Worm (Caenorhabditis elegans) whole organism, young adult: ENCODE results near the gene crn-2.

Experiments used
- B0019.2 ChIP-seq: fragments of 200-800 bp; sonication (Bioruptor generic); conservative IDR thresholded peaks from 2 replicates; pipeline ENCODE4 v1.3.6; 2022; ENCODE audit warnings: missing genetic modification reagents, missing genetic modification characterization, missing compliant biosample characterization
- B0035.1 ChIP-seq: sonication (generic microtip); optimal IDR thresholded peaks from 2 replicates; lab custom pipeline; 2016; ENCODE audit warnings: missing genetic modification characterization, mild to moderate bottlenecking, missing compliant biosample characterization, missing genotype, missing genetic modification reagents
- C06A6.2 ChIP-seq: fragments of 200-800 bp; sonication (Bioruptor generic); conservative IDR thresholded peaks from 2 replicates; pipeline ENCODE4 v1.3.6; 2022; ENCODE audit warnings: missing genetic modification characterization, missing compliant biosample characterization
- C17E4.6 ChIP-seq: fragments of 200-800 bp; sonication (Bioruptor generic); IDR thresholded peaks from 2 replicates; pipeline ENCODE4 v1.3.6; 2022; ENCODE audit warnings: missing genetic modification reagents, missing genetic modification characterization, missing compliant biosample characterization
- F33H1.4 ChIP-seq: fragments of 200-800 bp; sonication (Bioruptor generic); IDR thresholded peaks from 2 replicates; pipeline ENCODE4 v1.3.6; 2022; ENCODE audit warnings: missing genetic modification reagents, missing genetic modification characterization, missing compliant biosample characterization
- F49E8.2 ChIP-seq: sonication (generic microtip); optimal IDR thresholded peaks from 3 replicates; lab custom pipeline; 2017; ENCODE audit warnings: missing genetic modification characterization, mild to moderate bottlenecking, missing compliant biosample characterization, antibody characterized with exemption, moderate library complexity; ENCODE audit not compliant: insufficient read depth
- F57C9.4 ChIP-seq: sonication (generic microtip); optimal IDR thresholded peaks from 2 replicates; lab custom pipeline; 2017; ENCODE audit warnings: mild to moderate bottlenecking, missing genetic modification characterization, missing compliant biosample characterization
- K12H6.12 ChIP-seq: fragments of 200-800 bp; sonication (Bioruptor generic); optimal IDR thresholded peaks from 2 replicates; lab custom pipeline; 2018; ENCODE audit warnings: mild to moderate bottlenecking, missing genetic modification characterization, missing compliant biosample characterization
- T26A5.8 ChIP-seq: sonication (generic microtip); optimal IDR thresholded peaks from 2 replicates; lab custom pipeline; 2016; ENCODE audit warnings: missing genetic modification characterization, missing compliant biosample characterization
- Y56A3A.18 ChIP-seq: fragments of 200-800 bp; sonication (Bioruptor generic); IDR thresholded peaks from 2 replicates; pipeline ENCODE4 v1.3.6; 2022; ENCODE audit warnings: missing genetic modification reagents, missing genetic modification characterization, missing compliant biosample characterization
- ZK185.1 ChIP-seq: sonication (generic microtip); optimal IDR thresholded peaks from 2 replicates; lab custom pipeline; 2016; ENCODE audit warnings: mild to moderate bottlenecking, missing genetic modification characterization, missing compliant biosample characterization; ENCODE audit not compliant: poor library complexity, severe bottlenecking
- ama-1 ChIP-seq, 3 experiments: fragments of 150-350 bp in 1 of 3; sonication (generic microtip) in 2 of 3; optimal IDR thresholded peaks; 2 replicates each; lab custom pipeline; 2014 to 2018; ENCODE audit warnings: missing biosample characterization in 2 of 3, missing genetic modification characterization in 2 of 3, missing genetic modification reagents in 2 of 3
- aptf-2 ChIP-seq: fragments of 200-800 bp; sonication (Bioruptor generic); conservative IDR thresholded peaks from 2 replicates; pipeline ENCODE4 v1.3.6; 2022; ENCODE audit warnings: missing genetic modification reagents, missing genetic modification characterization, missing compliant biosample characterization
- aptf-3 ChIP-seq: fragments of 200-800 bp; sonication (Bioruptor generic); IDR thresholded peaks from 2 replicates; pipeline ENCODE4 v1.3.6; 2022; ENCODE audit warnings: missing genetic modification characterization, missing compliant biosample characterization
- attf-3 ChIP-seq: fragments of 200-800 bp; sonication (Bioruptor generic); conservative IDR thresholded peaks from 2 replicates; pipeline ENCODE4 v1.3.6; 2022; ENCODE audit warnings: missing genetic modification reagents, missing genetic modification characterization, missing compliant biosample characterization
- attf-5 ChIP-seq: fragments of 200-800 bp; sonication (Bioruptor generic); optimal IDR thresholded peaks from 2 replicates; lab custom pipeline; 2018; ENCODE audit warnings: mild to moderate bottlenecking, missing genetic modification characterization, missing compliant biosample characterization
- attf-6 ChIP-seq: fragments of 200-800 bp; sonication (Bioruptor generic); IDR thresholded peaks from 2 replicates; pipeline ENCODE4 v1.3.6; 2022; ENCODE audit warnings: missing genetic modification reagents, missing genetic modification characterization, missing compliant biosample characterization
- cebp-1 ChIP-seq, 2 experiments: fragments of 200-800 bp in 1 of 2; sonication (Bioruptor generic) in 1 of 2; sonication (generic microtip) in 1 of 2; IDR thresholded peaks in 1 of 2; optimal IDR thresholded peaks in 1 of 2; 2 replicates each; pipeline versions ENCODE4 v1.3.6 to Lab custom; 2017 to 2022; ENCODE audit warnings: missing compliant biosample characterization in 2 of 2, missing genetic modification characterization in 2 of 2, mild to moderate bottlenecking in 1 of 2, missing genetic modification reagents in 1 of 2, moderate library complexity in 1 of 2
- ceh-27 ChIP-seq: fragments of 200-800 bp; sonication (Bioruptor generic); optimal IDR thresholded peaks from 2 replicates; lab custom pipeline; 2018; ENCODE audit warnings: mild to moderate bottlenecking, missing genetic modification characterization, moderate library complexity, missing compliant biosample characterization
- die-1 ChIP-seq: sonication (generic microtip); optimal IDR thresholded peaks from 2 replicates; lab custom pipeline; 2016; ENCODE audit warnings: missing genotype, mild to moderate bottlenecking, missing genetic modification characterization, missing compliant biosample characterization
- dox-1 ChIP-seq: fragments of 200-800 bp; sonication (Bioruptor generic); IDR thresholded peaks from 2 replicates; pipeline ENCODE4 v1.3.6; 2022; ENCODE audit warnings: missing genetic modification reagents, missing genetic modification characterization, missing compliant biosample characterization
- dpl-1 ChIP-seq: fragments of 150-350 bp; optimal IDR thresholded peaks from 2 replicates; lab custom pipeline; 2014; ENCODE audit warnings: missing biosample characterization, missing genetic modification reagents, missing genetic modification characterization
- efl-1 ChIP-seq: fragments of 150-350 bp; optimal IDR thresholded peaks from 2 replicates; lab custom pipeline; 2014; ENCODE audit warnings: missing biosample characterization, missing genetic modification reagents, missing genetic modification characterization
- egl-18 ChIP-seq: fragments of 200-800 bp; sonication (Bioruptor generic); IDR thresholded peaks from 2 replicates; pipeline ENCODE4 v1.3.6; 2022; ENCODE audit warnings: missing genetic modification reagents, missing genetic modification characterization, missing compliant biosample characterization
- egl-44 ChIP-seq: fragments of 200-800 bp; sonication (Bioruptor generic); IDR thresholded peaks from 2 replicates; pipeline ENCODE4 v1.3.6; 2022; ENCODE audit warnings: missing genetic modification reagents, missing genetic modification characterization, missing compliant biosample characterization
- egrh-3 ChIP-seq: fragments of 200-800 bp; sonication (Bioruptor generic); IDR thresholded peaks from 2 replicates; pipeline ENCODE4 v1.3.6; 2022; ENCODE audit warnings: missing genetic modification reagents, missing genetic modification characterization, missing compliant biosample characterization
- gei-17 ChIP-seq: fragments of 200-800 bp; sonication (Bioruptor generic); optimal IDR thresholded peaks from 2 replicates; lab custom pipeline; 2018; ENCODE audit warnings: mild to moderate bottlenecking, missing genetic modification characterization, missing compliant biosample characterization
- him-1 ChIP-seq: sonication (generic microtip); optimal IDR thresholded peaks from 2 replicates; lab custom pipeline; 2016; ENCODE audit warnings: missing genotype, missing genetic modification reagents, missing genetic modification characterization, missing compliant biosample characterization
- hlh-26 ChIP-seq: fragments of 200-800 bp; sonication (Bioruptor generic); conservative IDR thresholded peaks from 2 replicates; pipeline ENCODE4 v1.3.6; 2022; ENCODE audit warnings: missing genetic modification reagents, missing genetic modification characterization, missing compliant biosample characterization
- hmg-1.2 ChIP-seq: fragments of 200-800 bp; sonication (Bioruptor generic); IDR thresholded peaks from 2 replicates; pipeline ENCODE4 v1.3.6; 2022; ENCODE audit warnings: missing genetic modification reagents, missing genetic modification characterization, missing compliant biosample characterization
- hrde-1 ChIP-seq: sonication (generic microtip); optimal IDR thresholded peaks from 2 replicates; lab custom pipeline; 2016; ENCODE audit warnings: missing genetic modification characterization, mild to moderate bottlenecking, missing compliant biosample characterization, moderate library complexity, missing genotype, missing genetic modification reagents, borderline replicate concordance
- madf-10 ChIP-seq: sonication (generic microtip); optimal IDR thresholded peaks from 2 replicates; lab custom pipeline; 2016; ENCODE audit warnings: mild to moderate bottlenecking, missing genetic modification characterization, missing compliant biosample characterization
- madf-6 ChIP-seq: fragments of 200-800 bp; sonication (Bioruptor generic); IDR thresholded peaks from 2 replicates; pipeline ENCODE4 v1.3.6; 2022; ENCODE audit warnings: missing genetic modification reagents, missing genetic modification characterization, missing compliant biosample characterization
- nfya-1 ChIP-seq: sonication (generic microtip); optimal IDR thresholded peaks from 2 replicates; lab custom pipeline; 2017; ENCODE audit warnings: antibody characterized with exemption, missing compliant biosample characterization, missing genetic modification characterization, borderline replicate concordance; ENCODE audit not compliant: insufficient read depth
- nfyb-1 ChIP-seq: fragments of 200-800 bp; sonication (Bioruptor generic); IDR thresholded peaks from 2 replicates; pipeline ENCODE4 v1.3.6; 2022; ENCODE audit warnings: missing genetic modification reagents, missing genetic modification characterization, missing compliant biosample characterization
- nhr-120 ChIP-seq: fragments of 200-800 bp; sonication (Bioruptor generic); IDR thresholded peaks from 2 replicates; pipeline ENCODE4 v1.3.6; 2022; ENCODE audit warnings: missing genetic modification characterization, missing compliant biosample characterization
- nhr-90 ChIP-seq: sonication (generic microtip); optimal IDR thresholded peaks from 2 replicates; lab custom pipeline; 2016; ENCODE audit warnings: missing genotype, mild to moderate bottlenecking, missing genetic modification characterization, missing compliant biosample characterization
- rcor-1 ChIP-seq: fragments of 200-800 bp; sonication (Bioruptor generic); IDR thresholded peaks from 2 replicates; pipeline ENCODE4 v1.3.6; 2022; ENCODE audit warnings: missing genetic modification reagents, missing genetic modification characterization, missing compliant biosample characterization
- repo-1 ChIP-seq: sonication (generic microtip); optimal IDR thresholded peaks from 2 replicates; lab custom pipeline; 2017; ENCODE audit warnings: mild to moderate bottlenecking, missing genetic modification characterization, missing compliant biosample characterization
- snpc-1.1 ChIP-seq: sonication (generic microtip); optimal IDR thresholded peaks from 2 replicates; lab custom pipeline; 2017; ENCODE audit warnings: missing genetic modification characterization, mild to moderate bottlenecking, missing compliant biosample characterization, antibody characterized with exemption, moderate library complexity, missing genotype, missing genetic modification reagents; ENCODE audit not compliant: insufficient read depth
- snpc-4 ChIP-seq, 5 experiments: fragments of 150-350 bp in 1 of 5; sonication (generic microtip) in 4 of 5; optimal IDR thresholded peaks; 2 replicates each; lab custom pipeline; 2014 to 2018; ENCODE audit warnings: missing genetic modification characterization in 5 of 5, missing biosample characterization in 3 of 5, antibody characterized with exemption in 2 of 5, mild to moderate bottlenecking in 2 of 5, missing compliant biosample characterization in 2 of 5, missing genotype in 2 of 5, moderate library complexity in 2 of 5, missing genetic modification reagents in 1 of 5
- sptf-2 ChIP-seq: fragments of 200-800 bp; sonication (Bioruptor generic); optimal IDR thresholded peaks from 2 replicates; lab custom pipeline; 2018; ENCODE audit warnings: mild to moderate bottlenecking, missing genetic modification characterization, missing compliant biosample characterization
- tbp1 ChIP-seq: fragments of 200-800 bp; sonication (Bioruptor generic); optimal IDR thresholded peaks from 2 replicates; lab custom pipeline; 2018; ENCODE audit warnings: mild to moderate bottlenecking, missing genetic modification characterization, missing compliant biosample characterization
- tbx-9 ChIP-seq: sonication (generic microtip); optimal IDR thresholded peaks from 2 replicates; lab custom pipeline; 2016; ENCODE audit warnings: borderline replicate concordance, missing genetic modification characterization, inconsistent platforms, missing compliant biosample characterization
- ztf-18 ChIP-seq: sonication (generic microtip); optimal IDR thresholded peaks from 2 replicates; lab custom pipeline; 2016; ENCODE audit warnings: missing genotype, mild to moderate bottlenecking, missing genetic modification characterization, missing compliant biosample characterization
- ztf-22 ChIP-seq: fragments of 200-800 bp; sonication (Bioruptor generic); optimal IDR thresholded peaks from 2 replicates; lab custom pipeline; 2018; ENCODE audit warnings: mild to moderate bottlenecking, missing genetic modification characterization, moderate library complexity, missing compliant biosample characterization

Gene crn-2

ce11 chrV:5587955-5588354 is 6.5 kb upstream of the crn-2 start (continued):
- TF ChIP-seq hrde-1 (tag; lab: Kevin White, UChicago) (no peak), snpc-4 (GFP tag; optimal IDR thresholded peaks at IDR 0.05; lab: Kevin White, UChicago) (peak; percentile 66), snpc-4 (tag; optimal IDR thresholded peaks at IDR 0.05; lab: Kevin White, UChicago) (peak; percentile 83 to 92 (median 86)), attf-6 (GFP tag; lab: Robert Waterston, UW) (0 out of 2 replicates have a peak, but pooled peaks have one; percentile 51), hlh-26 (no peak), attf-3 (GFP tag; lab: Robert Waterston, UW) (no peak), ZK185.1 (tag; lab: Kevin White, UChicago) (peak; percentile 13), him-1 (tag; lab: Kevin White, UChicago) (no peak), hmg-1.2 (GFP tag; lab: Robert Waterston, UW) (peak; percentile 39), B0035.1 (tag; lab: Kevin White, UChicago) (no peak), die-1 (tag; lab: Kevin White, UChicago) (peak; percentile 68), ama-1 (optimal IDR thresholded peaks at IDR 0.05; lab: Kevin White, UChicago) (no peak), ama-1 (GFP tag; optimal IDR thresholded peaks at IDR 0.05; lab: Kevin White, UChicago) (no peak), rcor-1 (GFP tag; lab: Robert Waterston, UW) (peak; percentile 63), attf-5 (GFP tag; lab: Kevin White, UChicago) (no peak), F49E8.2 (tag; lab: Kevin White, UChicago) (peak; percentile 25), dpl-1 (GFP tag; lab: Kevin White, UChicago) (no peak), cebp-1 (GFP tag; IDR thresholded peaks at IDR 0.05; lab: Robert Waterston, UW) (no peak), cebp-1 (tag; optimal IDR thresholded peaks at IDR 0.05; lab: Kevin White, UChicago) (no peak), nfya-1 (tag; lab: Kevin White, UChicago) (no peak), madf-10 (no peak), dox-1 (GFP tag; lab: Robert Waterston, UW) (no peak), C06A6.2 (GFP tag; lab: Robert Waterston, UW) (no peak), Y56A3A.18 (GFP tag; lab: Robert Waterston, UW) (peak; percentile 58; the same call in 1 of the 2 replicates), B0019.2 (GFP tag; lab: Robert Waterston, UW) (no peak), ceh-27 (GFP tag; lab: Kevin White, UChicago) (no peak), T26A5.8 (tag; lab: Kevin White, UChicago) (no peak), egl-44 (GFP tag; lab: Robert Waterston, UW) (peak; percentile 72; the same call in 1 of the 2 replicates), K12H6.12 (tag; lab: Kevin White, UChicago) (no peak), F33H1.4 (peak; percentile 30; the same call in 1 of the 2 replicates), efl-1 (no peak), tbp1 (peak; percentile 81), tbx-9 (tag; lab: Kevin White, UChicago) (no peak), egrh-3 (GFP tag; lab: Robert Waterston, UW) (no peak), egl-18 (GFP tag; lab: Robert Waterston, UW) (no peak), ztf-22 (GFP tag; lab: Kevin White, UChicago) (no peak), repo-1 (tag; lab: Kevin White, UChicago) (no peak), snpc-1.1 (tag; lab: Kevin White, UChicago) (peak; percentile 87), nhr-90 (peak; percentile 32), madf-6 (peak; percentile 79), nhr-120 (GFP tag; lab: Robert Waterston, UW) (no peak), aptf-3 (GFP tag; lab: Robert Waterston, UW) (0 out of 2 replicates have a peak, but pooled peaks have one; percentile 50), ztf-18 (tag; lab: Kevin White, UChicago) (peak; percentile 38), nfyb-1 (GFP tag; lab: Robert Waterston, UW) (no peak), F57C9.4 (tag; lab: Kevin White, UChicago) (no peak), gei-17 (GFP tag; lab: Kevin White, UChicago) (no peak), aptf-2 (GFP tag; lab: Robert Waterston, UW) (no peak), sptf-2 (no peak), C17E4.6 (no peak)
